Worm (Caenorhabditis elegans) whole organism, L4 larva: ENCODE data around the gene T11F9.21.

Experiments used
- Y48G9A.11 ChIP-seq: fragments of 200-800 bp; sonication (Bioruptor generic); IDR thresholded peaks from 2 replicates; pipeline ENCODE4 v1.3.6; 2022; ENCODE audit warnings: missing genetic modification reagents, missing genetic modification characterization, missing compliant biosample characterization
- ZK546.5 ChIP-seq, 2 experiments: sonication (generic microtip); optimal IDR thresholded peaks; 2 replicates each; lab custom pipeline; 2017; ENCODE audit warnings: missing biosample characterization in 2 of 2, missing genetic modification characterization in 2 of 2
- snpc-4 ChIP-seq: fragments of 150-350 bp; optimal IDR thresholded peaks from 2 replicates; lab custom pipeline; 2014; ENCODE audit warnings: missing biosample characterization, missing genetic modification characterization
- zfp-2 ChIP-seq: sonication (generic microtip); optimal IDR thresholded peaks from 2 replicates; lab custom pipeline; 2016; ENCODE audit warnings: mild to moderate bottlenecking, missing genetic modification characterization, missing compliant biosample characterization

ce11 chrV:11532964-11533363 lies 40.4 kb downstream of the T11F9.21 start:
- TF ChIP-seq ZK546.5 (tag; optimal IDR thresholded peaks at IDR 0.05; lab: Kevin White, UChicago) (no peak), snpc-4 (tag; lab: Kevin White, UChicago) (no peak), Y48G9A.11 (GFP tag; lab: Robert Waterston, UW) (no peak), zfp-2 (tag; lab: Kevin White, UChicago) (no peak)
